Worm (Caenorhabditis elegans) whole organism, L4/young adult: Measurements from ENCODE around the gene Y32F6A.4.

Experiments used
- W03F9.2 ChIP-seq: fragments of 150-350 bp; optimal IDR thresholded peaks from 2 replicates; lab custom pipeline; 2014; ENCODE audit warnings: missing biosample characterization, missing genetic modification characterization
- dao-5 ChIP-seq: sonication (generic microtip); optimal IDR thresholded peaks from 2 replicates; lab custom pipeline; 2016; ENCODE audit warnings: missing genotype, missing genetic modification characterization, moderate library complexity, missing compliant biosample characterization
- him-1 ChIP-seq: sonication (generic microtip); optimal IDR thresholded peaks from 2 replicates; lab custom pipeline; 2016; ENCODE audit warnings: missing genotype, missing genetic modification reagents, missing genetic modification characterization, missing compliant biosample characterization

Y32F6A.4 gene

ce11 chrV:10465478-10465877 lies 31.6 kb upstream of the Y32F6A.4 start:
- no peak for TF ChIP-seq W03F9.2
- no peak for TF ChIP-seq him-1 (tag; lab: Kevin White, UChicago)
- no peak for TF ChIP-seq dao-5

ce11 chrV:10464746-10465145 lies 30.9 kb upstream of the Y32F6A.4 start:
- TF ChIP-seq W03F9.2 (no peak), him-1 (tag; lab: Kevin White, UChicago) (no peak), dao-5 (no peak)

- TF ChIP-seq W03F9.2 (no peak), him-1 (tag; lab: Kevin White, UChicago) (no peak), dao-5 (no peak)
Measured at ce11 chrV:10464160-10464559, 30.3 kb upstream of the Y32F6A.4 start.

ce11 chrV:10463276-10463675 lies 29.4 kb upstream of the Y32F6A.4 start, which contains the start of gene F22E12.3:
F22E12.3 (minus strand) TSS chrV:10463376.
- no peak for TF ChIP-seq dao-5
- no peak for TF ChIP-seq him-1 (tag; lab: Kevin White, UChicago)
- TF ChIP-seq W03F9.2: no peak

ce11 chrV:10462066-10462465 lies 28.2 kb upstream of the Y32F6A.4 start, which contains the start of gene chw-1:
chw-1 (plus strand) TSS chrV:10462282.
- TF ChIP-seq W03F9.2: no peak
- TF ChIP-seq dao-5: no peak
- no peak for TF ChIP-seq him-1 (tag; lab: Kevin White, UChicago)

ce11 chrV:10460685-10461084 lies 26.8 kb upstream of the Y32F6A.4 start:
- no peak for TF ChIP-seq him-1 (tag; lab: Kevin White, UChicago)
- TF ChIP-seq W03F9.2: no peak
- TF ChIP-seq dao-5: no peak

ce11 chrV:10457247-10457646 lies 23.4 kb upstream of the Y32F6A.4 start, which contains the start of gene F22E12.1:
F22E12.1 (minus strand) TSS chrV:10457347.
- TF ChIP-seq him-1 (tag; lab: Kevin White, UChicago) (no peak), W03F9.2 (no peak), dao-5 (no peak)

ce11 chrV:10453466-10453865 lies 19.6 kb upstream of the Y32F6A.4 start, which contains the start of gene Y32F6A.5:
Y32F6A.5 (minus strand) TSS chrV:10453605.
- no peak for TF ChIP-seq dao-5

- TF ChIP-seq W03F9.2 (no peak), dao-5 (no peak), him-1 (tag; lab: Kevin White, UChicago) (no peak)
Measured at ce11 chrV:10441135-10442024, 7.5 kb upstream of the Y32F6A.4 start, which contains the start of gene pap-1. pap-1 (plus strand) TSS chrV:10441974.

ce11 chrV:10440723-10441122 lies 6.9 kb upstream of the Y32F6A.4 start, which contains the start of gene snf-10:
snf-10 (minus strand) TSS chrV:10440823.
- no peak for TF ChIP-seq him-1 (tag; lab: Kevin White, UChicago)
- TF ChIP-seq W03F9.2: no peak
- TF ChIP-seq dao-5: no peak

- no peak for TF ChIP-seq W03F9.2
- no peak for TF ChIP-seq dao-5
- no peak for TF ChIP-seq him-1 (tag; lab: Kevin White, UChicago)
Measured at ce11 chrV:10436612-10437011, 2.7 kb upstream of the Y32F6A.4 start, which contains the start of gene set-22. set-22 (plus strand) TSS chrV:10436912.

ce11 chrV:10435198-10435597 lies 1.3 kb upstream of the Y32F6A.4 start:
- TF ChIP-seq him-1 (tag; lab: Kevin White, UChicago): no peak

ce11 chrV:10432607-10433006 lies 1.3 kb downstream of the Y32F6A.4 start:
- TF ChIP-seq W03F9.2: no peak
- TF ChIP-seq him-1 (tag; lab: Kevin White, UChicago): no peak

- no peak for TF ChIP-seq him-1 (tag; lab: Kevin White, UChicago)
- TF ChIP-seq W03F9.2: no peak
- no peak for TF ChIP-seq dao-5
Measured at ce11 chrV:10428608-10429007, 5.3 kb downstream of the Y32F6A.4 start, which contains the start of gene tag-314. tag-314 (minus strand) TSS chrV:10428708.

ce11 chrV:10426253-10426652 lies 7.6 kb downstream of the Y32F6A.4 start, which contains the start of gene apc-10:
apc-10 (minus strand) TSS chrV:10426353.
- TF ChIP-seq him-1 (tag; lab: Kevin White, UChicago) (no peak), W03F9.2 (peak; percentile 23), dao-5 (no peak)
